Worm (Caenorhabditis elegans): ENCODE data around the gene mrps-22.

Gene mrps-22

DNA sequence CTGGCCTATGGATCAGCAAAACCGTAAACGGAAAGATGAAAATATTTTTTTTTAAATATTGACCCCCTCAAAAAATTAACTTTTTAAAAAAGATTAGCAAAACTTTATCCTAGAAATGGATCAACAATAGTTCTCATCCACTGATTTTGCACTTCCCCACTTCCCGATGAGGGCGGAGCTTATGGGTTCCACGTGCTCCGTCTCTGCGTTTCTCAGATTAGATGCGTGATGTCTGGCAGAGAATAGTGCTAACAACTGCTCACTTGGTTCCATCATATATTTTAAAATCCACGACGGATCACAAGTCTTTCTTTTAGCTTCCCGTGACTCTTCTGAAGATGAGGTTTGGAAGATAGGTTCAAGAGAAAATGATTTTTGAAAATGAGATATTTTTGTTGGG, 24.1 kb upstream of the mrps-22 start (continued):
- TF ChIP-seq egl-27 (tag; optimal IDR thresholded peaks at IDR 0.05) = no peak
- no peak for TF ChIP-seq zag-1 (tag; optimal IDR thresholded peaks at IDR 0.05)
- no peak for TF ChIP-seq snu-23 (GFP tag; optimal IDR thresholded peaks at IDR 0.05)
- no peak for TF ChIP-seq C16A3.4 (tag; optimal IDR thresholded peaks at IDR 0.05)
- TF ChIP-seq fos-1 (tag; optimal IDR thresholded peaks at IDR 0.05) = no peak
- TF ChIP-seq isw-1 (GFP tag; IDR thresholded peaks at IDR 0.05) = no peak
- no peak for TF ChIP-seq fkh-8 (tag; optimal IDR thresholded peaks at IDR 0.05)
- TF ChIP-seq lin-39 (tag; optimal IDR thresholded peaks at IDR 0.05) = no peak
- TF ChIP-seq lir-3 (tag; optimal IDR thresholded peaks at IDR 0.05; ENCODE audit: poor library complexity) = peak; percentile 45
- TF ChIP-seq C04F5.9 (tag; optimal IDR thresholded peaks at IDR 0.05) = no peak
- TF ChIP-seq pag-3 (tag; optimal IDR thresholded peaks at IDR 0.05; ENCODE audit: borderline replicate concordance, insufficient read depth) = no peak
- peak; percentile 34; the same call in 1 of the 2 replicates for TF ChIP-seq nhr-19 (GFP tag; conservative IDR thresholded peaks at IDR 0.05)
- TF ChIP-seq nhr-71 (tag; optimal IDR thresholded peaks at IDR 0.05) = peak; percentile 37
- no peak for TF ChIP-seq ama-1 (optimal IDR thresholded peaks at IDR 0.05)
- no peak for TF ChIP-seq pqm-1 (tag; optimal IDR thresholded peaks at IDR 0.05)

DNA sequence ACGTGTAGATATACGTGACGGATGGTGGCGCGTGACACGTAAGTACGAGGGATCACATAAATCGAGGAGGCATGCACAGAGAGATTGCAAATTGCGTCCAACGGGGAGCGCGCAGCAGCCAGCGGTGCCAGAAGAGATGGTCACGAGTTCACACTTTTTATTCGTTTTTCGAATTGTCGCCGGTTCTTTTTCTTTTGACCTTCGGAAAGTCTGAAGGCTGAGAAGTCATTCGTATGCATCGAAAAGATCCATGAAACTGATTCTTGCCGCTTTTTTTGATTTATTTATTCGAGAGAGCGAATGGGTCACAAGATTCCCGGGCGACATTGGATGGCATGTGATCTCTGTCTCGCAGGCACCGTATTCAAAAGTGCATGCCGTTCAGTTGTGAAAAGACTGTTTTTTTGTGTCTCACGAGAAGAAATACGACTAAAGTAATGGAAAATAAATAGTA, 23.4 kb upstream of the mrps-22 start:
- no peak for TF ChIP-seq nhr-77 (tag; optimal IDR thresholded peaks at IDR 0.05)
- TF ChIP-seq F16B12.6 (tag; optimal IDR thresholded peaks at IDR 0.05) = no peak
- TF ChIP-seq dpl-1 (GFP tag; optimal IDR thresholded peaks at IDR 0.05) = peak; percentile 47 to 65 (median 58)
- peak; percentile 53 for TF ChIP-seq zip-4 (GFP tag; optimal IDR thresholded peaks at IDR 0.05)
- no peak for TF ChIP-seq sptf-1 (tag; optimal IDR thresholded peaks at IDR 0.05)
- TF ChIP-seq jun-1 (tag; optimal IDR thresholded peaks at IDR 0.05) = peak; percentile 43
- no peak for TF ChIP-seq egl-27 (tag; optimal IDR thresholded peaks at IDR 0.05)
- peak; percentile 31 for TF ChIP-seq unc-130 (tag; optimal IDR thresholded peaks at IDR 0.05)
- no peak for TF ChIP-seq tlp-1 (tag; optimal IDR thresholded peaks at IDR 0.05)
- TF ChIP-seq hlh-17 (GFP tag; optimal IDR thresholded peaks at IDR 0.05; ENCODE audit: borderline replicate concordance) = no peak
- peak; percentile 45 for TF ChIP-seq skn-1 (tag; optimal IDR thresholded peaks at IDR 0.05)
- TF ChIP-seq fkh-8 (tag; optimal IDR thresholded peaks at IDR 0.05) = peak; percentile 60
- peak; percentile 97 for TF ChIP-seq nhr-85 (tag)
- TF ChIP-seq nhr-71 (tag; optimal IDR thresholded peaks at IDR 0.05) = peak; percentile 96
- TF ChIP-seq elt-3 (tag; optimal IDR thresholded peaks at IDR 0.05) = peak in 2 of 6 experiments; percentile 45 to 52
- TF ChIP-seq pag-3 (tag; optimal IDR thresholded peaks at IDR 0.05; ENCODE audit: borderline replicate concordance, insufficient read depth) = no peak
- no peak for TF ChIP-seq ces-1 (GFP tag; optimal IDR thresholded peaks at IDR 0.05)
- peak; percentile 67 to 68 for TF ChIP-seq lsy-2 (tag; optimal IDR thresholded peaks at IDR 0.05)
- peak; percentile 25 for TF ChIP-seq elt-2 (tag; optimal IDR thresholded peaks at IDR 0.05)
- TF ChIP-seq sox-4 (tag; optimal IDR thresholded peaks at IDR 0.05) = peak; percentile 70
- peak; percentile 76 for TF ChIP-seq ztf-4 (tag; optimal IDR thresholded peaks at IDR 0.05)
- TF ChIP-seq unc-62 (GFP tag; optimal IDR thresholded peaks at IDR 0.05) = no peak
- TF ChIP-seq xbp-1 (tag; optimal IDR thresholded peaks at IDR 0.05) = peak; percentile 87
- TF ChIP-seq lin-15B (tag; optimal IDR thresholded peaks at IDR 0.05) = no peak
- peak; percentile 77 for TF ChIP-seq blmp-1 (tag; optimal IDR thresholded peaks at IDR 0.05)
- peak; percentile 78 for TF ChIP-seq unc-86 (tag; optimal IDR thresholded peaks at IDR 0.05)
- peak; percentile 44 to 58 for TF ChIP-seq efl-1 (optimal IDR thresholded peaks at IDR 0.05)
- peak; percentile 57 to 95 for TF ChIP-seq efl-1 (GFP tag; optimal IDR thresholded peaks at IDR 0.05 in 1 of 2)
- no peak for TF ChIP-seq nhr-76 (tag; optimal IDR thresholded peaks at IDR 0.05)
- TF ChIP-seq ceh-90 (tag; optimal IDR thresholded peaks at IDR 0.05) = no peak
- no peak for TF ChIP-seq Y116A8C.19 (tag; optimal IDR thresholded peaks at IDR 0.05; ENCODE audit: borderline replicate concordance)
- peak; percentile 58 for TF ChIP-seq ama-1 (optimal IDR thresholded peaks at IDR 0.05)
- no peak for TF ChIP-seq fkh-4 (tag; optimal IDR thresholded peaks at IDR 0.05; ENCODE audit: borderline replicate concordance)
- TF ChIP-seq ceh-82 (tag; optimal IDR thresholded peaks at IDR 0.05) = peak; percentile 12 to 56 (median 37)
- no peak for TF ChIP-seq fos-1 (tag; optimal IDR thresholded peaks at IDR 0.05)
- no peak for TF ChIP-seq vab-15 (tag; optimal IDR thresholded peaks at IDR 0.05)
- peak; percentile 89 for TF ChIP-seq rnt-1 (tag; optimal IDR thresholded peaks at IDR 0.05)
- no peak for TF ChIP-seq ets-5 (GFP tag; IDR thresholded peaks at IDR 0.05)
- TF ChIP-seq ztf-11 (tag; optimal IDR thresholded peaks at IDR 0.05) = peak in 1 of 2 experiments; percentile 79
- TF ChIP-seq nhr-19 (GFP tag; conservative IDR thresholded peaks at IDR 0.05) = peak; percentile 87
- no peak for TF ChIP-seq aly-2 (tag; optimal IDR thresholded peaks at IDR 0.05)
- peak; percentile 82 for TF ChIP-seq mep-1 (tag; optimal IDR thresholded peaks at IDR 0.05)
- TF ChIP-seq snu-23 (GFP tag; optimal IDR thresholded peaks at IDR 0.05) = peak; percentile 93
- TF ChIP-seq grh-1 (GFP tag; IDR thresholded peaks at IDR 0.05) = peak; percentile 45
